Worm (Caenorhabditis elegans) whole organism, L2 larva: ENCODE results near the gene fbxa-60.

Experiments
- C34F6.9 ChIP-seq: fragments of 150-350 bp; optimal IDR thresholded peaks from 2 replicates; lab custom pipeline; 2014; ENCODE audit warnings: missing biosample characterization, missing genetic modification characterization
- F13H6.1 ChIP-seq: sonication (generic microtip); optimal IDR thresholded peaks from 2 replicates; lab custom pipeline; 2016; ENCODE audit warnings: missing genetic modification characterization, missing compliant biosample characterization
- R02D3.7 ChIP-seq: fragments of 150-350 bp; optimal IDR thresholded peaks from 2 replicates; lab custom pipeline; 2014; ENCODE audit warnings: missing biosample characterization, missing genetic modification characterization
- Y55F3AM.14 ChIP-seq: fragments of 200-800 bp; sonication (Bioruptor generic); optimal IDR thresholded peaks from 2 replicates; lab custom pipeline; 2018; ENCODE audit warnings: mild to moderate bottlenecking, missing genetic modification characterization, missing compliant biosample characterization
- aly-2 ChIP-seq: fragments of 150-350 bp; optimal IDR thresholded peaks from 2 replicates; lab custom pipeline; 2014; ENCODE audit warnings: missing biosample characterization, missing genetic modification characterization
- ama-1 ChIP-seq: fragments of 150-350 bp; optimal IDR thresholded peaks from 2 replicates; lab custom pipeline; 2018; ENCODE audit warnings: inconsistent platforms
- ceh-16 ChIP-seq: fragments of 150-350 bp; optimal IDR thresholded peaks from 2 replicates; lab custom pipeline; 2014; ENCODE audit warnings: missing biosample characterization, missing genetic modification characterization
- ceh-82 ChIP-seq: fragments of 150-350 bp; optimal IDR thresholded peaks from 2 replicates; lab custom pipeline; 2014; ENCODE audit warnings: missing biosample characterization, missing genetic modification characterization
- crh-2 ChIP-seq: sonication (generic microtip); optimal IDR thresholded peaks from 2 replicates; lab custom pipeline; 2017; ENCODE audit warnings: missing biosample characterization, missing genetic modification characterization
- dmd-4 ChIP-seq: sonication (generic microtip); optimal IDR thresholded peaks from 2 replicates; lab custom pipeline; 2017; ENCODE audit warnings: missing biosample characterization, missing genetic modification characterization
- egl-27 ChIP-seq: sonication (generic microtip); optimal IDR thresholded peaks from 3 replicates; lab custom pipeline; 2017; ENCODE audit warnings: missing biosample characterization, missing genetic modification reagents, missing genetic modification characterization
- elt-1 ChIP-seq: fragments of 150-350 bp; optimal IDR thresholded peaks from 2 replicates; lab custom pipeline; 2014; ENCODE audit warnings: missing biosample characterization, missing genetic modification characterization
- elt-3 ChIP-seq: sonication (generic microtip); optimal IDR thresholded peaks from 2 replicates; lab custom pipeline; 2017; ENCODE audit warnings: missing biosample characterization, missing genetic modification characterization
- fos-1 ChIP-seq: fragments of 150-350 bp; optimal IDR thresholded peaks from 2 replicates; lab custom pipeline; 2014; ENCODE audit warnings: missing biosample characterization, missing genetic modification characterization
- gmeb-1 ChIP-seq: fragments of 150-350 bp; optimal IDR thresholded peaks from 2 replicates; lab custom pipeline; 2014; ENCODE audit warnings: missing biosample characterization, missing genetic modification characterization
- lin-11 ChIP-seq: fragments of 150-350 bp; sonication (generic microtip); optimal IDR thresholded peaks from 2 replicates; lab custom pipeline; 2014; ENCODE audit warnings: missing biosample characterization, missing genetic modification characterization, inconsistent platforms, mixed read lengths
- lin-13 ChIP-seq: fragments of 150-350 bp; optimal IDR thresholded peaks from 2 replicates; lab custom pipeline; 2014; ENCODE audit warnings: missing biosample characterization, missing genetic modification reagents, missing genetic modification characterization
- lin-39 ChIP-seq: fragments of 150-350 bp; optimal IDR thresholded peaks from 2 replicates; lab custom pipeline; 2014; ENCODE audit warnings: missing biosample characterization, missing genetic modification reagents, missing genetic modification characterization
- lsy-2 ChIP-seq, 2 experiments: fragments of 150-350 bp in 1 of 2; sonication (generic microtip) in 1 of 2; optimal IDR thresholded peaks; 2 replicates each; lab custom pipeline; 2014 to 2017; ENCODE audit warnings: missing biosample characterization in 2 of 2, missing genetic modification characterization in 2 of 2
- mab-5 ChIP-seq: fragments of 150-350 bp; optimal IDR thresholded peaks from 2 replicates; lab custom pipeline; 2014; ENCODE audit warnings: missing biosample characterization, missing genetic modification characterization
- mbf-1 ChIP-seq: sonication (generic microtip); optimal IDR thresholded peaks from 2 replicates; lab custom pipeline; 2017; ENCODE audit warnings: missing biosample characterization, missing genetic modification characterization
- mdl-1 ChIP-seq, 2 experiments: fragments of 150-350 bp in 1 of 2; sonication (generic microtip) in 1 of 2; optimal IDR thresholded peaks; 2 replicates each; lab custom pipeline; 2017; ENCODE audit warnings: missing biosample characterization in 2 of 2, missing genetic modification characterization in 2 of 2
- nhr-10 ChIP-seq: sonication (generic microtip); optimal IDR thresholded peaks from 2 replicates; lab custom pipeline; 2017; ENCODE audit warnings: missing biosample characterization, missing genetic modification characterization
- nhr-129 ChIP-seq: fragments of 150-350 bp; optimal IDR thresholded peaks from 2 replicates; lab custom pipeline; 2014; ENCODE audit warnings: missing biosample characterization, missing genetic modification characterization
- nhr-23 ChIP-seq: fragments of 150-350 bp; optimal IDR thresholded peaks from 2 replicates; lab custom pipeline; 2014; ENCODE audit warnings: missing biosample characterization, missing genetic modification reagents, missing genetic modification characterization
- nhr-237 ChIP-seq: fragments of 150-350 bp; optimal IDR thresholded peaks from 2 replicates; lab custom pipeline; 2014; ENCODE audit warnings: missing biosample characterization, missing genetic modification characterization
- nhr-77 ChIP-seq: fragments of 150-350 bp; optimal IDR thresholded peaks from 2 replicates; lab custom pipeline; 2014; ENCODE audit warnings: missing biosample characterization, missing genetic modification characterization
- sem-4 ChIP-seq: fragments of 150-350 bp; optimal IDR thresholded peaks from 2 replicates; lab custom pipeline; 2014; ENCODE audit warnings: missing biosample characterization, missing genetic modification reagents, missing genetic modification characterization
- snpc-4 ChIP-seq: fragments of 150-350 bp; optimal IDR thresholded peaks from 2 replicates; lab custom pipeline; 2014; ENCODE audit warnings: missing biosample characterization, missing genetic modification characterization
- unc-39 ChIP-seq: fragments of 150-350 bp; optimal IDR thresholded peaks from 2 replicates; lab custom pipeline; 2014; ENCODE audit warnings: missing biosample characterization, missing genetic modification characterization
- unc-55 ChIP-seq: fragments of 150-350 bp; sonication (generic microtip); optimal IDR thresholded peaks from 3 replicates; lab custom pipeline; 2014; ENCODE audit warnings: missing biosample characterization, missing genetic modification reagents, missing genetic modification characterization
- zag-1 ChIP-seq: fragments of 150-350 bp; optimal IDR thresholded peaks from 2 replicates; lab custom pipeline; 2014; ENCODE audit warnings: missing biosample characterization, missing genetic modification characterization
- ztf-1 ChIP-seq: fragments of 200-800 bp; sonication (Bioruptor generic); conservative IDR thresholded peaks from 2 replicates; pipeline ENCODE4 v1.3.6; 2022; ENCODE audit warnings: missing genetic modification characterization, missing compliant biosample characterization

The fbxa-60 gene

DNA sequence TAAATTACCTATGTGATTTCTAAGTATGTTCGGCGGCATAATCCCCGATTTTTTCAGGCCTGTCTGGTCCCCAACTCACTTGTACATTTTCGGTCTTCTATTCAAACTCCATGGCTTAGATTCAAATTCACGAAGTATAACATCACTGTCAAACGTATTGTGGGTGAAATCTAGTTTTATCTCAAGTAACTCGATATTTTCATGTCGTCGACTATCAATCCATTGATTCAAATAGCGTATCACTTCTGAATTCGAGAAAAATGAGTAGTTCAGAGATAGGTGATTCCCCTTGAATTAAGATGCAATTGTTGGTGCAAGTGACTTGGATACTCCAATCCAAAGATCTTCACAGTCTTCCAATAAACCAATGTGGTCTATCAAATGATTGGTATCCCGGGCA, 18.5 kb upstream of the fbxa-60 start:
- TF ChIP-seq dmd-4 (tag; lab: Kevin White, UChicago): no peak
- TF ChIP-seq ama-1: no peak
- TF ChIP-seq elt-1 (tag; lab: Kevin White, UChicago): no peak
- no peak for TF ChIP-seq ceh-82 (tag; lab: Kevin White, UChicago)
- no peak for TF ChIP-seq snpc-4 (tag; lab: Kevin White, UChicago)
- TF ChIP-seq nhr-10 (tag; lab: Kevin White, UChicago): no peak
- TF ChIP-seq aly-2 (tag; lab: Kevin White, UChicago): no peak

DNA sequence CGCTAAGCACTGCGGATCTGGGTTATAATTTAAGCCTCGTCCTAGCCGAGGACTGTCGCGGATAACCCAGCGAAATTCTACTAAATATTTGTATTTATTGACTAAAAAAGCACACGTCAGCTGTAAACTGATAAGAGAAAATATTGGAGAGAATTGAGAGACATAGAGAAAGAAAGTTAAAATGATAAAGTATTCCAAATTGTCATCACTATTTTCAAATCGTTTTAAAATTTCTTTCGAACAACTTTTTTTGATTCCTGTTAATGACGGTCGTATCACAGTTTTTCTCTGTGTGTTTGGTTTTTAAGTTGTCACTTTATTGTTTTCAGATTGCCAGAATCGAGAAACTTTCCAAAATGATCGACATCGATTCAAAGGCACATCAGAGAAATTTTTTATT, 15.8 kb upstream of the fbxa-60 start, which contains the start of gene fbxa-51:
Gene fbxa-51 (plus strand): TSS at position 322 of the 400 bp plus-strand sequence.
- TF ChIP-seq elt-3 (tag; lab: Kevin White, UChicago): no peak
- no peak for TF ChIP-seq nhr-129 (tag; lab: Kevin White, UChicago)
- no peak for TF ChIP-seq zag-1 (tag; lab: Kevin White, UChicago)
- no peak for TF ChIP-seq nhr-77 (tag; lab: Kevin White, UChicago)
- no peak for TF ChIP-seq F13H6.1
- TF ChIP-seq fos-1 (tag; lab: Kevin White, UChicago): peak; percentile 35
- no peak for TF ChIP-seq nhr-10 (tag; lab: Kevin White, UChicago)

DNA sequence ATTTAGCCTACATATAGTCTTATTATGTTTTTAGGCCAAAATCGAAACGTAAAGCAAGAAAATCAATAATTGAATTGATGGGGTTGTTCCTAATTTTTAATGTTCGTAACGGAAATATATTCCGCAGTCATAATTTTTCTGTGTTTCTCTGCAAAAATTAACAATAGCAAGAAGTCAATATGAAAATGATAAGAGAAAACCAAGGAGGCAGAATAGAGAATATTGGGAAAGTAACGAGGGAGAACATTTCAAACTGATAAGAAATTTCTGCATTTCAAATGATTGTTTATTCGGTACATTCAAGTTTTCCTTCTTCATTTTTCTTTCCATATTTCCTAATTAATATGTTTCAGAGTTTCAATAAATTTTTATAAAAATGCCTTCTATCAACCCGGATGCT, 9.9 kb upstream of the fbxa-60 start, which contains the start of gene fbxa-54:
Gene fbxa-54 (plus strand): TSS at position 354 of the 400 bp plus-strand sequence.
- TF ChIP-seq ceh-16: no peak
- TF ChIP-seq crh-2 (tag; lab: Kevin White, UChicago): no peak
- TF ChIP-seq fos-1 (tag; lab: Kevin White, UChicago): peak; percentile 84
- TF ChIP-seq elt-3 (tag; lab: Kevin White, UChicago): no peak
- peak; percentile 9 for TF ChIP-seq gmeb-1 (tag; lab: Kevin White, UChicago)
- TF ChIP-seq lin-39 (tag; lab: Kevin White, UChicago): no peak
- TF ChIP-seq nhr-77 (tag; lab: Kevin White, UChicago): no peak
- TF ChIP-seq lin-11 (tag; lab: Kevin White, UChicago): no peak
- TF ChIP-seq mab-5: no peak
- TF ChIP-seq Y55F3AM.14 (GFP tag; lab: Kevin White, UChicago): no peak
- TF ChIP-seq nhr-23 (tag; lab: Kevin White, UChicago): no peak

DNA sequence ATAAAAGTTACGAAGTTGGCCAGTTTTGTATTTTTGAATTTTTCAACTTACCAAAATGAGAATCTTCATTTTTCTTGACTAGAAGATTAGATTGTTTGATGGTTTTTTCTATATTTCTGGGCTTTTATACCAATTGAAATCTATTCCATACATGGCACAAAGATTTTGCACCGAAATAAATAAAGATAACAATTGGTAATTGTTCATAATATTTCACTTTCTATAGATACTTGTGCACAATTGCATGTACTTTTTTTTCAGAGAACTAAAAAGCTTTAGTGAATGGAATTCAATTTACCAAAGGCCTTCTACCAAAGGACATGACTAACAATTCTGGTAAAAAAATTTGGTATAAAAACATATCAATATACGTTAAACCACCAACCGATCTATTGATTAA, 8.5 kb upstream of the fbxa-60 start, which contains the start of the genes T12B5.15 and T12B5.14:
Gene T12B5.15 (minus strand): TSS at position 101 of the 400 bp plus-strand sequence.
Gene T12B5.14 (plus strand): TSS at position 321 of the 400 bp plus-strand sequence.
- TF ChIP-seq mbf-1 (tag; lab: Kevin White, UChicago): no peak
- TF ChIP-seq unc-39 (tag; lab: Kevin White, UChicago): no peak
- no peak for TF ChIP-seq nhr-237 (tag; lab: Kevin White, UChicago)
- no peak for TF ChIP-seq lin-39 (tag; lab: Kevin White, UChicago)
- TF ChIP-seq crh-2 (tag; lab: Kevin White, UChicago): no peak
- TF ChIP-seq nhr-77 (tag; lab: Kevin White, UChicago): no peak
- no peak for TF ChIP-seq mdl-1 (tag; optimal IDR thresholded peaks at IDR 0.05; lab: Kevin White, UChicago)
- TF ChIP-seq R02D3.7: no peak
- TF ChIP-seq lsy-2 (tag; optimal IDR thresholded peaks at IDR 0.05; lab: Kevin White, UChicago): no peak
- no peak for TF ChIP-seq nhr-23 (tag; lab: Kevin White, UChicago)
- no peak for TF ChIP-seq egl-27 (tag; lab: Kevin White, UChicago)
- no peak for TF ChIP-seq aly-2 (tag; lab: Kevin White, UChicago)
- TF ChIP-seq ama-1: no peak

DNA sequence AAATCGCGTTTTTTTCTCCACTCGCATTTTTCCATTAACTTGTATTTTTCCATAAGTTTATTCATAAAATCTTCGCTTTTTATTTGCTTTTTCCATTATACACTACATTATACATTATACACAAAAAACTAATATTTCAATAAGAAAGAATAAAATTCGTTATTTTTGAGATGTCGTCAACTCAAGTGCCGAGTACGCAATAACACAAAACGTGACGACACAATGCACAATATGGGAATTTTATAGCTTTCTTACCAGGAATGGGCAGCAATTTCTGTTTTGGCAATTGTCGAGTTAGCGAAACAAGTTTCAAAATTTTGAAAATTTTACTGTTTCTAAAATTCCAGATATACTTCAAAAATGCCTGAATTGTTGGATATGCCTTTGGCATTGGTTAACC, 6.1 kb upstream of the fbxa-60 start, which contains the start of gene fbxa-10:
Gene fbxa-10 (plus strand): TSS at position 207 of the 400 bp plus-strand sequence.
- TF ChIP-seq egl-27 (tag; lab: Kevin White, UChicago) (no peak), gmeb-1 (tag; lab: Kevin White, UChicago) (peak; percentile 31), C34F6.9 (peak; percentile 21), nhr-23 (tag; lab: Kevin White, UChicago) (no peak)

DNA sequence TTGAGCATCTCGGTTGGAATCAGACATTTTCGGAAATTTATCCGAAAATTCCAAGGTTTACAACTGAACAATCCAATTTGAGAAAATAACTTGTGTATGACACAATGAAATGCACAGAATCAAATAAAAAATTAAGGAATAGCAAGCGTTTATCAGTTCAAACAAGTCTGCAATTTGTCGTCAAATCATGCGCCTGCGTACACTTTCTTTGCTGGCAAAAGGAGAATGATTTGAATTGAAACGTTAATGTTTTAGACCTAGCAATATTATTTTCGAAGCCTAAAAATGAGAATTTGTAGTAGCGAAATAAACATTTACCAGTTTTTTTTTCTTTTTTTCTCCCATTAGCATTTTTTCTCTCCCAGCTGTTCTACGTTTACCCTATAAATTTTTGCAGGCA, 4.4 kb upstream of the fbxa-60 start, which contains the start of the genes fbxa-67 and fbxa-11:
Gene fbxa-67 (minus strand): TSS at position 199 of the 400 bp plus-strand sequence.
Gene fbxa-11 (plus strand): TSS at position 398 of the 400 bp plus-strand sequence.
- TF ChIP-seq lin-13 (GFP tag; lab: Kevin White, UChicago) (peak; percentile 2), elt-1 (tag; lab: Kevin White, UChicago) (no peak), lsy-2 (tag; optimal IDR thresholded peaks at IDR 0.05; lab: Kevin White, UChicago) (peak in 1 of 2 experiments; percentile 54), ztf-1 (no peak), C34F6.9 (peak; percentile 39), unc-55 (GFP tag; lab: Kevin White, UChicago) (peak; percentile 59), sem-4 (tag; lab: Kevin White, UChicago) (no peak)
